Worm (Caenorhabditis elegans) whole organism, L1 larva: ENCODE measurements around the gene bcs-1.

Experiments
- C34B4.2 ChIP-seq: sonication (generic microtip); optimal IDR thresholded peaks from 2 replicates; lab custom pipeline; 2017; ENCODE audit warnings: mild to moderate bottlenecking, missing genetic modification characterization, missing compliant biosample characterization
- F16B12.6 ChIP-seq: fragments of 150-350 bp; optimal IDR thresholded peaks from 2 replicates; lab custom pipeline; 2014; ENCODE audit warnings: missing biosample characterization, missing genetic modification characterization
- aly-2 ChIP-seq: fragments of 150-350 bp; optimal IDR thresholded peaks from 2 replicates; lab custom pipeline; 2014; ENCODE audit warnings: missing biosample characterization, missing genetic modification characterization
- blmp-1 ChIP-seq: fragments of 150-350 bp; optimal IDR thresholded peaks from 2 replicates; lab custom pipeline; 2014; ENCODE audit warnings: missing biosample characterization, missing genetic modification characterization
- ceh-8 ChIP-seq: fragments of 200-800 bp; sonication (Bioruptor generic); optimal IDR thresholded peaks from 2 replicates; lab custom pipeline; 2018; ENCODE audit warnings: mild to moderate bottlenecking, missing genetic modification characterization, moderate library complexity, missing compliant biosample characterization
- ceh-90 ChIP-seq: sonication (generic microtip); optimal IDR thresholded peaks from 2 replicates; lab custom pipeline; 2016; ENCODE audit warnings: missing genetic modification characterization, missing compliant biosample characterization
- ces-1 ChIP-seq: fragments of 150-350 bp; optimal IDR thresholded peaks from 2 replicates; lab custom pipeline; 2014; ENCODE audit warnings: missing biosample characterization, missing genetic modification reagents, missing genetic modification characterization
- dpl-1 ChIP-seq, 3 experiments: fragments of 150-350 bp in 2 of 3; sonication (generic microtip) in 1 of 3; optimal IDR thresholded peaks; 2 replicates each; lab custom pipeline; 2014 to 2017; ENCODE audit warnings: missing biosample characterization in 3 of 3, missing genetic modification characterization in 3 of 3, missing genetic modification reagents in 3 of 3
- dsc-1 ChIP-seq: sonication (generic microtip); optimal IDR thresholded peaks from 2 replicates; lab custom pipeline; 2016; ENCODE audit warnings: mild to moderate bottlenecking, missing genetic modification characterization, missing compliant biosample characterization
- efl-1 ChIP-seq, 4 experiments: fragments of 150-350 bp; optimal IDR thresholded peaks in 3 of 4; peaks in 1 of 4; 1 replicate in 1 of 4; 2 replicates in 3 of 4; lab custom pipeline; 2014; ENCODE audit warnings: missing biosample characterization in 2 of 4, missing genetic modification characterization in 2 of 4, missing genetic modification reagents in 2 of 4
- efl-3 ChIP-seq: fragments of 200-800 bp; sonication (Bioruptor generic); optimal IDR thresholded peaks from 2 replicates; lab custom pipeline; 2018; ENCODE audit warnings: mild to moderate bottlenecking, missing genetic modification characterization, missing compliant biosample characterization
- egl-27 ChIP-seq, 2 experiments: fragments of 150-350 bp in 1 of 2; sonication (generic microtip); optimal IDR thresholded peaks; 3 replicates each; lab custom pipeline; 2017 to 2018; ENCODE audit warnings: missing biosample characterization in 2 of 2, missing genetic modification characterization in 2 of 2, missing genetic modification reagents in 2 of 2
- elt-3 ChIP-seq, 6 experiments: fragments of 150-350 bp in 1 of 6; sonication (generic microtip); optimal IDR thresholded peaks; 2 replicates each; lab custom pipeline; 2017 to 2018; ENCODE audit warnings: missing biosample characterization in 6 of 6, missing genetic modification characterization in 6 of 6, inconsistent platforms in 1 of 6
- fkh-10 ChIP-seq: sonication (generic microtip); optimal IDR thresholded peaks from 2 replicates; lab custom pipeline; 2017; ENCODE audit warnings: missing biosample characterization, missing genetic modification reagents, missing genetic modification characterization
- fkh-8 ChIP-seq: sonication (generic microtip); optimal IDR thresholded peaks from 2 replicates; lab custom pipeline; 2016; ENCODE audit warnings: mild to moderate bottlenecking, missing genetic modification characterization, missing compliant biosample characterization
- hlh-17 ChIP-seq: fragments of 200-800 bp; sonication (Bioruptor generic); optimal IDR thresholded peaks from 2 replicates; lab custom pipeline; 2018; ENCODE audit warnings: missing genetic modification characterization, mild to moderate bottlenecking, missing compliant biosample characterization, moderate library complexity, borderline replicate concordance
- hlh-4 ChIP-seq: sonication (generic microtip); optimal IDR thresholded peaks from 2 replicates; lab custom pipeline; 2016; ENCODE audit warnings: mild to moderate bottlenecking, missing genetic modification characterization, missing compliant biosample characterization
- isw-1 ChIP-seq: fragments of 200-800 bp; sonication (Bioruptor generic); IDR thresholded peaks from 2 replicates; pipeline ENCODE4 v1.3.6; 2022; ENCODE audit warnings: missing genetic modification characterization, missing compliant biosample characterization
- jun-1 ChIP-seq: fragments of 150-350 bp; optimal IDR thresholded peaks from 2 replicates; lab custom pipeline; 2014; ENCODE audit warnings: missing biosample characterization, missing genetic modification reagents, missing genetic modification characterization
- lin-13 ChIP-seq: fragments of 150-350 bp; optimal IDR thresholded peaks from 2 replicates; lab custom pipeline; 2014; ENCODE audit warnings: missing biosample characterization, missing genetic modification reagents, missing genetic modification characterization
- lin-14 ChIP-seq: fragments of 200-800 bp; sonication (Bioruptor generic); optimal IDR thresholded peaks from 2 replicates; lab custom pipeline; 2018; ENCODE audit warnings: mild to moderate bottlenecking, missing genetic modification characterization, moderate library complexity, missing compliant biosample characterization
- lin-15B ChIP-seq: fragments of 150-350 bp; sonication (generic microtip); optimal IDR thresholded peaks from 3 replicates; lab custom pipeline; 2014; ENCODE audit warnings: missing biosample characterization, missing genetic modification characterization
- lin-35 ChIP-seq, 2 experiments: fragments of 150-350 bp; optimal IDR thresholded peaks; 2 replicates each; lab custom pipeline; 2014; ENCODE audit warnings: missing biosample characterization in 2 of 2, missing genetic modification characterization in 2 of 2, missing genetic modification reagents in 2 of 2
- lir-3 ChIP-seq: sonication (generic microtip); optimal IDR thresholded peaks from 2 replicates; lab custom pipeline; 2016; ENCODE audit warnings: mild to moderate bottlenecking, missing genetic modification characterization, moderate library complexity, missing compliant biosample characterization; ENCODE audit not compliant: poor library complexity
- lsy-2 ChIP-seq, 2 experiments: fragments of 150-350 bp; optimal IDR thresholded peaks; 2 replicates each; lab custom pipeline; 2014; ENCODE audit warnings: missing biosample characterization in 2 of 2, missing genetic modification characterization in 2 of 2
- mab-9 ChIP-seq: fragments of 200-800 bp; sonication (Bioruptor generic); IDR thresholded peaks from 2 replicates; pipeline ENCODE4 v1.3.6; 2022; ENCODE audit warnings: missing genetic modification reagents, missing genetic modification characterization, missing compliant biosample characterization
- mef-2 ChIP-seq: fragments of 150-350 bp; optimal IDR thresholded peaks from 2 replicates; lab custom pipeline; 2014; ENCODE audit warnings: missing biosample characterization, missing genetic modification characterization
- nhr-11 ChIP-seq: fragments of 150-350 bp; optimal IDR thresholded peaks from 2 replicates; lab custom pipeline; 2014; ENCODE audit warnings: missing biosample characterization, missing genetic modification characterization
- nhr-12 ChIP-seq: sonication (generic microtip); optimal IDR thresholded peaks from 2 replicates; lab custom pipeline; 2017; ENCODE audit warnings: missing biosample characterization, missing genetic modification characterization
- nhr-20 ChIP-seq: sonication (generic microtip); optimal IDR thresholded peaks from 2 replicates; lab custom pipeline; 2016; ENCODE audit warnings: mild to moderate bottlenecking, missing genetic modification characterization, missing compliant biosample characterization
- nhr-28 ChIP-seq: fragments of 150-350 bp; optimal IDR thresholded peaks from 2 replicates; lab custom pipeline; 2014; ENCODE audit warnings: missing biosample characterization, missing genetic modification characterization
- nhr-71 ChIP-seq: sonication (generic microtip); optimal IDR thresholded peaks from 2 replicates; lab custom pipeline; 2016; ENCODE audit warnings: mild to moderate bottlenecking, missing genetic modification characterization, moderate library complexity, missing compliant biosample characterization
- nhr-76 ChIP-seq: sonication (generic microtip); optimal IDR thresholded peaks from 2 replicates; lab custom pipeline; 2017; ENCODE audit warnings: missing biosample characterization, missing genetic modification characterization
- nhr-77 ChIP-seq: fragments of 150-350 bp; optimal IDR thresholded peaks from 2 replicates; lab custom pipeline; 2014; ENCODE audit warnings: missing biosample characterization, missing genetic modification characterization
- pax-3 ChIP-seq: fragments of 200-800 bp; sonication (Bioruptor generic); optimal IDR thresholded peaks from 2 replicates; lab custom pipeline; 2018; ENCODE audit warnings: mild to moderate bottlenecking, missing genetic modification characterization, moderate library complexity, missing compliant biosample characterization
- snpc-4 ChIP-seq: fragments of 150-350 bp; optimal IDR thresholded peaks from 2 replicates; lab custom pipeline; 2014; ENCODE audit warnings: missing biosample characterization, missing genetic modification characterization
- tlp-1 ChIP-seq: fragments of 150-350 bp; optimal IDR thresholded peaks from 2 replicates; lab custom pipeline; 2014; ENCODE audit warnings: missing biosample characterization, missing genetic modification characterization
- unc-130 ChIP-seq: fragments of 150-350 bp; optimal IDR thresholded peaks from 2 replicates; lab custom pipeline; 2017; ENCODE audit warnings: missing biosample characterization, missing genetic modification characterization, inconsistent platforms
- unc-86 ChIP-seq: sonication (generic microtip); optimal IDR thresholded peaks from 2 replicates; lab custom pipeline; 2016; ENCODE audit warnings: missing genetic modification characterization, missing compliant biosample characterization
- unc-98 ChIP-seq: fragments of 200-800 bp; sonication (Bioruptor generic); IDR thresholded peaks from 2 replicates; pipeline ENCODE4 v1.3.6; 2022; ENCODE audit warnings: missing genetic modification characterization, missing compliant biosample characterization
- vab-15 ChIP-seq: sonication (generic microtip); optimal IDR thresholded peaks from 2 replicates; lab custom pipeline; 2017; ENCODE audit warnings: missing genotype, mild to moderate bottlenecking, missing genetic modification characterization, missing compliant biosample characterization
- zag-1 ChIP-seq: fragments of 150-350 bp; optimal IDR thresholded peaks from 2 replicates; lab custom pipeline; 2014; ENCODE audit warnings: missing biosample characterization, missing genetic modification characterization
- ztf-11 ChIP-seq, 2 experiments: sonication (generic microtip); optimal IDR thresholded peaks; 2 replicates each; lab custom pipeline; 2016 to 2017; ENCODE audit warnings: missing genetic modification characterization in 2 of 2, missing biosample characterization in 1 of 2, missing compliant biosample characterization in 1 of 2
- ztf-4 ChIP-seq: fragments of 150-350 bp; optimal IDR thresholded peaks from 2 replicates; lab custom pipeline; 2014; ENCODE audit warnings: missing biosample characterization, missing genetic modification characterization

The bcs-1 gene

ce11 chrII:8587660-8588230 is 16.9 kb downstream of the bcs-1 start (continued):
- TF ChIP-seq unc-98 (GFP tag; lab: Robert Waterston, UW) (no peak), F16B12.6 (tag; lab: Kevin White, UChicago) (no peak), mab-9 (no peak), nhr-11 (tag; lab: Kevin White, UChicago) (no peak), fkh-10 (GFP tag; lab: Kevin White, UChicago) (peak; percentile 14), mef-2 (no peak), lin-14 (peak; percentile 73), ztf-11 (tag; optimal IDR thresholded peaks at IDR 0.05; lab: Kevin White, UChicago) (no peak), aly-2 (tag; lab: Kevin White, UChicago) (no peak), unc-130 (no peak), nhr-28 (tag; lab: Kevin White, UChicago) (no peak), blmp-1 (tag; lab: Kevin White, UChicago) (peak; percentile 14), efl-1 (optimal IDR thresholded peaks at IDR 0.05; lab: Kevin White, UChicago) (no peak), efl-1 (GFP tag; optimal IDR thresholded peaks at IDR 0.05 in 1 of 2; lab: Kevin White, UChicago) (no peak)

- TF ChIP-seq lin-14 (peak; percentile 28), ztf-11 (tag; optimal IDR thresholded peaks at IDR 0.05; lab: Kevin White, UChicago) (peak in 1 of 2 experiments; percentile 42), zag-1 (tag; lab: Kevin White, UChicago) (peak; percentile 35), jun-1 (tag; lab: Kevin White, UChicago) (no peak), snpc-4 (tag; lab: Kevin White, UChicago) (no peak), efl-3 (GFP tag; lab: Kevin White, UChicago) (no peak), vab-15 (no peak), lin-13 (GFP tag; lab: Kevin White, UChicago) (no peak), lin-15B (tag; lab: Kevin White, UChicago) (no peak), aly-2 (tag; lab: Kevin White, UChicago) (no peak), tlp-1 (tag; lab: Kevin White, UChicago) (no peak), C34B4.2 (tag; lab: Kevin White, UChicago) (no peak)
- TF ChIP-seq, all 84 proteins: peak for 3
Measured at ce11 chrII:8588442-8588841, 17.6 kb downstream of the bcs-1 start.

- TF ChIP-seq pax-3 (tag; lab: Kevin White, UChicago) (no peak), dsc-1 (tag; lab: Kevin White, UChicago) (peak; percentile 72), tlp-1 (tag; lab: Kevin White, UChicago) (no peak), nhr-20 (no peak), lsy-2 (tag; optimal IDR thresholded peaks at IDR 0.05; lab: Kevin White, UChicago) (peak in 1 of 2 experiments; percentile 16), ces-1 (GFP tag; lab: Kevin White, UChicago) (peak; percentile 51), jun-1 (tag; lab: Kevin White, UChicago) (no peak), lin-35 (GFP tag; optimal IDR thresholded peaks at IDR 0.05; lab: Kevin White, UChicago) (peak in 1 of 2 experiments; percentile 10), egl-27 (tag; optimal IDR thresholded peaks at IDR 0.05; lab: Kevin White, UChicago) (no peak), snpc-4 (tag; lab: Kevin White, UChicago) (no peak), ceh-8 (GFP tag; lab: Kevin White, UChicago) (peak; percentile 77), lin-14 (peak; percentile 88), nhr-77 (no peak), lin-13 (GFP tag; lab: Kevin White, UChicago) (no peak), nhr-76 (tag; lab: Kevin White, UChicago) (no peak), unc-86 (peak; percentile 51), fkh-8 (tag; lab: Kevin White, UChicago) (no peak), isw-1 (GFP tag; lab: Robert Waterston, UW) (no peak), ceh-90 (tag; lab: Kevin White, UChicago) (no peak), elt-3 (tag; optimal IDR thresholded peaks at IDR 0.05; lab: Kevin White, UChicago) (no peak), ztf-4 (no peak), hlh-4 (no peak), nhr-71 (tag; lab: Kevin White, UChicago) (peak; percentile 57), mef-2 (no peak), nhr-12 (tag; lab: Kevin White, UChicago) (no peak), hlh-17 (GFP tag; lab: Kevin White, UChicago) (no peak), dpl-1 (GFP tag; optimal IDR thresholded peaks at IDR 0.05; lab: Kevin White, UChicago) (no peak), zag-1 (tag; lab: Kevin White, UChicago) (peak; percentile 52), lir-3 (tag; lab: Kevin White, UChicago) (no peak)
Measured at ce11 chrII:8589227-8589626, 18.3 kb downstream of the bcs-1 start.
